Fruit fly (Drosophila melanogaster) whole organism, embryonic: ENCODE measurements around the gene CG7519.

Experiments used
- Ada2b ChIP-seq: fragments of 200-800 bp; sonication (Bioruptor generic); IDR thresholded peaks from 2 replicates; pipeline ENCODE4 v1.3.6; 2022; ENCODE audit warnings: missing biosample characterization, missing genetic modification characterization
- Adf1 ChIP-seq: fragments of 200-800 bp; sonication (Bioruptor generic); IDR thresholded peaks from 2 replicates; pipeline ENCODE4 v1.3.6; 2022; ENCODE audit warnings: missing biosample characterization, missing genetic modification characterization
- B-H2 ChIP-seq: fragments of 200-800 bp; sonication (Bioruptor generic); optimal IDR thresholded peaks from 2 replicates; lab custom pipeline; 2018; ENCODE audit warnings: missing biosample characterization, mild to moderate bottlenecking, missing genetic modification characterization
- Bgb ChIP-seq: fragments of 200-800 bp; sonication (Bioruptor generic); IDR thresholded peaks from 2 replicates; pipeline ENCODE4 v1.3.6; 2022; ENCODE audit warnings: missing biosample characterization, missing genetic modification characterization; ENCODE audit not compliant: partially characterized antibody
- C15 ChIP-seq: fragments of 200-800 bp; sonication (Bioruptor generic); IDR thresholded peaks from 3 replicates; pipeline ENCODE4 v1.3.6; 2022; ENCODE audit warnings: missing biosample characterization, missing genetic modification characterization
- CG11560 ChIP-seq: fragments of 200-800 bp; sonication (Bioruptor generic); IDR thresholded peaks from 3 replicates; pipeline ENCODE4 v1.3.6; 2022; ENCODE audit warnings: missing biosample characterization, missing genetic modification characterization
- CG13123 ChIP-seq: fragments of 200-800 bp; sonication (Bioruptor generic); optimal IDR thresholded peaks from 2 replicates; lab custom pipeline; 2016; ENCODE audit warnings: missing biosample characterization, missing genetic modification characterization
- CG1529 ChIP-seq: fragments of 200-800 bp; sonication (Bioruptor generic); optimal IDR thresholded peaks from 3 replicates; lab custom pipeline; 2018; ENCODE audit warnings: missing biosample characterization, missing genetic modification characterization
- CG15479 ChIP-seq: fragments of 200-800 bp; sonication (Bioruptor generic); optimal IDR thresholded peaks from 3 replicates; lab custom pipeline; 2019; ENCODE audit warnings: missing biosample characterization, mild to moderate bottlenecking, missing genetic modification characterization, moderate library complexity
- CG1603 ChIP-seq: fragments of 200-800 bp; sonication (Bioruptor generic); optimal IDR thresholded peaks from 2 replicates; lab custom pipeline; 2019; ENCODE audit warnings: missing biosample characterization, mild to moderate bottlenecking, missing genetic modification characterization, moderate library complexity
- CG16815 ChIP-seq: fragments of 200-800 bp; sonication (Bioruptor generic); optimal IDR thresholded peaks from 3 replicates; lab custom pipeline; 2017; ENCODE audit warnings: missing biosample characterization, mild to moderate bottlenecking, missing genetic modification characterization
- CG17186 ChIP-seq: fragments of 200-800 bp; sonication (Bioruptor generic); optimal IDR thresholded peaks from 3 replicates; lab custom pipeline; 2017; ENCODE audit warnings: missing biosample characterization, missing genetic modification reagents, missing genetic modification characterization
- CG17328 ChIP-seq: fragments of 200-800 bp; sonication (Bioruptor generic); IDR thresholded peaks from 2 replicates; pipeline ENCODE4 v1.3.6; 2022; ENCODE audit warnings: missing biosample characterization, missing genetic modification characterization
- CG1832 ChIP-seq: fragments of 200-800 bp; sonication (Bioruptor generic); optimal IDR thresholded peaks from 2 replicates; lab custom pipeline; 2017; ENCODE audit warnings: missing biosample characterization, mild to moderate bottlenecking, missing genetic modification characterization, inconsistent platforms
- CG2199 ChIP-seq: fragments of 200-800 bp; sonication (Bioruptor generic); IDR thresholded peaks from 3 replicates; pipeline ENCODE4 v1.3.6; 2022; ENCODE audit warnings: missing biosample characterization, missing genetic modification characterization
- CG3726 ChIP-seq: fragments of 200-800 bp; sonication (Bioruptor generic); IDR thresholded peaks from 3 replicates; pipeline ENCODE4, ENCODE4 v1.3.6; 2022; ENCODE audit warnings: missing biosample characterization, missing genetic modification characterization
- CG6683 ChIP-seq: fragments of 200-800 bp; sonication (Bioruptor generic); optimal IDR thresholded peaks from 2 replicates; lab custom pipeline; 2017; ENCODE audit warnings: missing biosample characterization, mild to moderate bottlenecking, missing genetic modification characterization, missing genetic modification reagents
- CG6689 ChIP-seq: fragments of 200-800 bp; sonication (Bioruptor generic); IDR thresholded peaks from 2 replicates; pipeline ENCODE4 v1.3.6; 2022; ENCODE audit warnings: missing biosample characterization, missing genetic modification characterization
- CG6791 ChIP-seq: fragments of 200-800 bp; sonication (Bioruptor generic); IDR thresholded peaks from 3 replicates; pipeline ENCODE4 v1.3.6; 2022; ENCODE audit warnings: missing biosample characterization, missing genetic modification characterization; ENCODE audit not compliant: partially characterized antibody
- CG9797 ChIP-seq: fragments of 200-800 bp; sonication (Bioruptor generic); optimal IDR thresholded peaks from 3 replicates; lab custom pipeline; 2018; ENCODE audit warnings: missing biosample characterization, mild to moderate bottlenecking, missing genetic modification characterization
- D ChIP-seq, 2 experiments: fragments of 200-800 bp in 1 of 2; fragments of >200 bp in 1 of 2; sonication (Bioruptor generic) in 1 of 2; optimal IDR thresholded peaks; 2 replicates in 1 of 2; 3 replicates in 1 of 2; lab custom pipeline; 2017; ENCODE audit warnings: mild to moderate bottlenecking in 1 of 2, missing biosample characterization in 1 of 2, missing genetic modification characterization in 1 of 2, missing genetic modification reagents in 1 of 2
- Deaf1 ChIP-seq: fragments of 200-800 bp; optimal IDR thresholded peaks from 3 replicates; lab custom pipeline; 2019; ENCODE audit warnings: missing biosample characterization, mild to moderate bottlenecking, missing genetic modification characterization, moderate library complexity
- Dll ChIP-seq: fragments of 200-800 bp; sonication (Bioruptor generic); IDR thresholded peaks from 4 replicates; pipeline ENCODE4 v1.3.6; 2022; ENCODE audit warnings: missing biosample characterization, missing genetic modification characterization; ENCODE audit not compliant: partially characterized antibody
- Ets97D ChIP-seq: fragments of 200-800 bp; sonication (Bioruptor generic); optimal IDR thresholded peaks from 3 replicates; lab custom pipeline; 2016; ENCODE audit warnings: missing biosample characterization, missing genetic modification characterization
- Jarid2 ChIP-seq: fragments of 200-800 bp; sonication (Bioruptor generic); optimal IDR thresholded peaks from 3 replicates; lab custom pipeline; 2017; ENCODE audit warnings: mild to moderate bottlenecking, missing biosample characterization, missing genetic modification reagents, missing genetic modification characterization
- Med ChIP-seq: fragments of 200-800 bp; sonication (Bioruptor generic); peaks from one replicate; lab custom pipeline; 2016; ENCODE audit warnings: missing biosample characterization, missing genetic modification characterization, mild to moderate bottlenecking, inconsistent platforms, moderate library complexity
- Nf-YA ChIP-seq: fragments of 200-800 bp; sonication (Bioruptor generic); IDR thresholded peaks from 2 replicates; pipeline ENCODE4 v1.3.6; 2022; ENCODE audit warnings: missing biosample characterization, missing genetic modification characterization
- Nf-YB ChIP-seq: fragments of 200-800 bp; sonication (Bioruptor generic); optimal IDR thresholded peaks from 3 replicates; lab custom pipeline; 2019; ENCODE audit warnings: missing biosample characterization, mild to moderate bottlenecking, missing genetic modification characterization, moderate library complexity
- Nf-YC ChIP-seq: fragments of 200-800 bp; optimal IDR thresholded peaks from 3 replicates; lab custom pipeline; 2019; ENCODE audit warnings: missing biosample characterization, mild to moderate bottlenecking, missing genetic modification characterization, moderate library complexity
- Oaz ChIP-seq: fragments of 200-800 bp; sonication (Bioruptor generic); IDR thresholded peaks from 2 replicates; pipeline ENCODE4 v1.3.6; 2022; ENCODE audit warnings: missing biosample characterization, missing genetic modification characterization
- Sry-δ ChIP-seq: fragments of 200-800 bp; sonication (Bioruptor generic); optimal IDR thresholded peaks from 2 replicates; lab custom pipeline; 2016; ENCODE audit warnings: missing biosample characterization, missing genetic modification characterization
- Trl ChIP-seq, 3 experiments: fragments of >200 bp in 2 of 3; fragments of 200-800 bp in 1 of 3; sonication (Bioruptor generic) in 1 of 3; optimal IDR thresholded peaks; 2 replicates in 1 of 3; 3 replicates in 2 of 3; lab custom pipeline; 2016 to 2017; ENCODE audit warnings: missing biosample characterization in 1 of 3, missing genetic modification characterization in 1 of 3
- amos ChIP-seq: fragments of 200-800 bp; sonication (Bioruptor generic); IDR thresholded peaks from 2 replicates; pipeline ENCODE4 v1.3.6; 2022; ENCODE audit warnings: missing biosample characterization, missing genetic modification characterization; ENCODE audit not compliant: partially characterized antibody
- ase ChIP-seq: fragments of 200-800 bp; sonication (Bioruptor generic); IDR thresholded peaks from 3 replicates; pipeline ENCODE4 v1.3.6; 2022; ENCODE audit warnings: missing biosample characterization, missing genetic modification characterization
- btn ChIP-seq: fragments of 200-800 bp; sonication (Bioruptor generic); optimal IDR thresholded peaks from 2 replicates; lab custom pipeline; 2016; ENCODE audit warnings: missing biosample characterization, missing genetic modification characterization
- chinmo ChIP-seq: fragments of 200-800 bp; sonication (Bioruptor generic); IDR thresholded peaks from 4 replicates; pipeline ENCODE4 v1.3.6; 2022; ENCODE audit warnings: missing biosample characterization, missing genetic modification characterization; ENCODE audit not compliant: partially characterized antibody
- dpn ChIP-seq, 2 experiments: fragments of 200-800 bp; sonication (Bioruptor generic); optimal IDR thresholded peaks; 3 replicates each; lab custom pipeline; 2016; ENCODE audit warnings: missing biosample characterization in 2 of 2, missing genetic modification characterization in 2 of 2
- ewg ChIP-seq: fragments of 200-800 bp; sonication (Bioruptor generic); optimal IDR thresholded peaks from 3 replicates; lab custom pipeline; 2017; ENCODE audit warnings: mild to moderate bottlenecking, missing biosample characterization, missing genetic modification reagents, missing genetic modification characterization
- ftz-f1 ChIP-seq: fragments of 200-800 bp; sonication (Bioruptor generic); optimal IDR thresholded peaks from 2 replicates; lab custom pipeline; 2016; ENCODE audit warnings: missing biosample characterization, missing genetic modification characterization
- jing ChIP-seq: fragments of 200-800 bp; sonication (Bioruptor generic); optimal IDR thresholded peaks from 2 replicates; lab custom pipeline; 2018; ENCODE audit warnings: missing biosample characterization, mild to moderate bottlenecking, missing genetic modification characterization
- mirr ChIP-seq: fragments of 200-800 bp; sonication (Bioruptor generic); optimal IDR thresholded peaks from 3 replicates; lab custom pipeline; 2018; ENCODE audit warnings: missing biosample characterization, mild to moderate bottlenecking, missing genetic modification characterization
- otp ChIP-seq: fragments of 200-800 bp; sonication (Bioruptor generic); IDR thresholded peaks from 3 replicates; pipeline ENCODE4, ENCODE4 v1.3.6; 2022; ENCODE audit warnings: missing biosample characterization, missing genetic modification characterization
- phol ChIP-seq: fragments of 200-800 bp; sonication (Bioruptor generic); optimal IDR thresholded peaks from 3 replicates; lab custom pipeline; 2018; ENCODE audit warnings: missing biosample characterization, mild to moderate bottlenecking, missing genetic modification characterization, moderate library complexity
- sens ChIP-seq: fragments of 200-800 bp; sonication (Bioruptor generic); peaks from one replicate; lab custom pipeline; 2016; ENCODE audit warnings: missing biosample characterization, missing genetic modification characterization
- sr ChIP-seq: fragments of 200-800 bp; sonication (Bioruptor generic); IDR thresholded peaks from 3 replicates; pipeline ENCODE4 v1.3.6; 2022; ENCODE audit warnings: missing biosample characterization, missing genetic modification characterization
- stc ChIP-seq: fragments of 200-800 bp; sonication (Bioruptor generic); IDR thresholded peaks from 2 replicates; pipeline ENCODE4 v1.3.6; 2022; ENCODE audit warnings: missing biosample characterization, missing genetic modification characterization
- z ChIP-seq: fragments of 200-800 bp; sonication (Bioruptor generic); IDR thresholded peaks from 3 replicates; pipeline ENCODE4 v1.3.6; 2022; ENCODE audit warnings: missing biosample characterization, missing genetic modification characterization

CG7519 gene

dm6 chr3L:21458736-21459135 lies 34.1 kb upstream of the CG7519 start (continued):
- TF ChIP-seq btn (GFP tag; lab: Kevin White, UChicago) (no peak), phol (peak; percentile 18), CG1529 (no peak), Med (GFP tag; lab: Kevin White, UChicago) (peak; percentile 19), CG3726 (no peak), z (GFP tag; lab: Robert Waterston, UW) (0 out of 3 replicates have a peak, but pooled peaks have one; percentile 15), CG15479 (GFP tag; lab: Kevin White, UChicago) (no peak), ftz-f1 (GFP tag; lab: Kevin White, UChicago) (no peak), ase (GFP tag; lab: Robert Waterston, UW) (no peak), B-H2 (GFP tag; lab: Kevin White, UChicago) (no peak), Nf-YB (GFP tag; lab: Kevin White, UChicago) (peak; percentile 78), CG6683 (GFP tag; lab: Kevin White, UChicago) (no peak), CG17186 (GFP tag; lab: Kevin White, UChicago) (no peak), CG9797 (GFP tag; lab: Kevin White, UChicago) (no peak), Sry-δ (GFP tag; lab: Kevin White, UChicago) (no peak), dpn (GFP tag; optimal IDR thresholded peaks at IDR 0.05; lab: Kevin White, UChicago) (no peak), mirr (no peak), sens (GFP tag; lab: Kevin White, UChicago) (no peak), CG1832 (GFP tag; lab: Kevin White, UChicago) (peak; percentile 59), Ada2b (GFP tag; lab: Robert Waterston, UW) (no peak), CG16815 (no peak), Ets97D (GFP tag; lab: Kevin White, UChicago) (no peak), otp (GFP tag; lab: Robert Waterston, UW) (0 out of 3 replicates have a peak, but pooled peaks have one; percentile 24), C15 (GFP tag; lab: Robert Waterston, UW) (no peak), CG6689 (GFP tag; lab: Robert Waterston, UW) (no peak), jing (GFP tag; lab: Kevin White, UChicago) (no peak)
- TF ChIP-seq, all 482 proteins: peak for 14

- TF ChIP-seq CG6791, result 0 out of 3 replicates have a peak, but pooled peaks have one; percentile 5
- TF ChIP-seq Dll (GFP tag; lab: Robert Waterston, UW), result 0 out of 4 replicates have a peak, but pooled peaks have one; percentile 18
- 0 out of 3 replicates have a peak, but pooled peaks have one; percentile 7 for TF ChIP-seq CG2199 (GFP tag; lab: Robert Waterston, UW)
- peak; percentile 19 to 23 for TF ChIP-seq Trl (optimal IDR thresholded peaks at IDR 0.05; lab: Kevin White, UChicago)
- TF ChIP-seq Trl (GFP tag; optimal IDR thresholded peaks at IDR 0.05; lab: Kevin White, UChicago), result no peak
- TF ChIP-seq D (optimal IDR thresholded peaks at IDR 0.05; lab: Kevin White, UChicago), result peak; percentile 49
- no peak for TF ChIP-seq D (GFP tag; optimal IDR thresholded peaks at IDR 0.05; lab: Kevin White, UChicago)
- TF ChIP-seq CG1603 (tag; lab: Kevin White, UChicago), result no peak
- TF ChIP-seq Deaf1 (tag; lab: Kevin White, UChicago), result peak; percentile 3
- peak; percentile 39 for TF ChIP-seq Jarid2
- TF ChIP-seq sr (GFP tag; lab: Robert Waterston, UW), result no peak
- TF ChIP-seq CG11560 (tag; lab: Robert Waterston, UW), result 0 out of 3 replicates have a peak, but pooled peaks have one; percentile 12
- peak; percentile 48 for TF ChIP-seq ewg (GFP tag; lab: Kevin White, UChicago)
- peak; percentile 89 for TF ChIP-seq Adf1 (GFP tag; lab: Robert Waterston, UW)
- peak; percentile 50 for TF ChIP-seq sens (GFP tag; lab: Kevin White, UChicago)
- 0 out of 4 replicates have a peak, but pooled peaks have one; percentile 27 for TF ChIP-seq chinmo (GFP tag; lab: Robert Waterston, UW)
- TF ChIP-seq stc (GFP tag; lab: Robert Waterston, UW), result no peak
- TF ChIP-seq Nf-YA (GFP tag; lab: Robert Waterston, UW), result no peak
- TF ChIP-seq Nf-YC (tag; lab: Kevin White, UChicago), result peak; percentile 93
- TF ChIP-seq amos (GFP tag; lab: Robert Waterston, UW), result 0 out of 2 replicates have a peak, but pooled peaks have one; percentile 13
- TF ChIP-seq Oaz (GFP tag; lab: Robert Waterston, UW), result no peak
- no peak for TF ChIP-seq CG13123
- TF ChIP-seq Bgb, result 0 out of 2 replicates have a peak, but pooled peaks have one; percentile 18
- TF ChIP-seq Nf-YB (GFP tag; lab: Kevin White, UChicago), result peak; percentile 93
- TF ChIP-seq CG17328 (GFP tag; lab: Robert Waterston, UW), result peak; percentile 8; the same call in 1 of the 2 replicates
Observed at dm6 chr3L:21460149-21460873, 32.6 kb upstream of the CG7519 start.
